Worm (Caenorhabditis elegans) whole organism, young adult: ENCODE data around the gene gmap-1.

ENCODE experiments used
- B0336.3 ChIP-seq: fragments of 200-800 bp; sonication (Bioruptor generic); IDR thresholded peaks from 2 replicates; pipeline ENCODE4 v1.3.6; 2022; ENCODE audit warnings: missing genetic modification characterization, missing compliant biosample characterization
- C06A6.2 ChIP-seq: fragments of 200-800 bp; sonication (Bioruptor generic); conservative IDR thresholded peaks from 2 replicates; pipeline ENCODE4 v1.3.6; 2022; ENCODE audit warnings: missing genetic modification characterization, missing compliant biosample characterization
- F23B12.7 ChIP-seq: sonication (generic microtip); optimal IDR thresholded peaks from 2 replicates; lab custom pipeline; 2017; ENCODE audit warnings: missing genetic modification characterization, mild to moderate bottlenecking, missing compliant biosample characterization, antibody characterized with exemption, moderate library complexity; ENCODE audit not compliant: insufficient read depth
- F37B4.10 ChIP-seq: fragments of 200-800 bp; sonication (Bioruptor generic); IDR thresholded peaks from 2 replicates; pipeline ENCODE4 v1.3.6; 2022; ENCODE audit warnings: missing genetic modification characterization, missing compliant biosample characterization
- F39B2.1 ChIP-seq: fragments of 200-800 bp; sonication (Bioruptor generic); IDR thresholded peaks from 2 replicates; pipeline ENCODE4 v1.3.6; 2022; ENCODE audit warnings: missing genetic modification reagents, missing genetic modification characterization, missing compliant biosample characterization
- F57A8.1 ChIP-seq: fragments of 200-800 bp; sonication (Bioruptor generic); optimal IDR thresholded peaks from 2 replicates; lab custom pipeline; 2018; ENCODE audit warnings: mild to moderate bottlenecking, missing genetic modification characterization, moderate library complexity, missing compliant biosample characterization
- Y53F4B.3 ChIP-seq: fragments of 200-800 bp; sonication (Bioruptor generic); IDR thresholded peaks from 2 replicates; pipeline ENCODE4 v1.3.6; 2022; ENCODE audit warnings: missing genetic modification reagents, missing genetic modification characterization, missing compliant biosample characterization
- Y53G8AR.9 ChIP-seq: fragments of 200-800 bp; sonication (Bioruptor generic); conservative IDR thresholded peaks from 2 replicates; pipeline ENCODE4 v1.3.6; 2022; ENCODE audit warnings: missing genetic modification reagents, missing genetic modification characterization, missing compliant biosample characterization
- Y67H2A.10 ChIP-seq: fragments of 200-800 bp; sonication (Bioruptor generic); conservative IDR thresholded peaks from 2 replicates; pipeline ENCODE4 v1.3.6; 2022; ENCODE audit warnings: missing genetic modification reagents, missing genetic modification characterization, missing compliant biosample characterization
- Y79H2A.3 ChIP-seq: fragments of 200-800 bp; sonication (Bioruptor generic); conservative IDR thresholded peaks from 2 replicates; pipeline ENCODE4 v1.3.6; 2022; ENCODE audit warnings: missing genetic modification reagents, missing genetic modification characterization, missing compliant biosample characterization
- ZK185.1 ChIP-seq: sonication (generic microtip); optimal IDR thresholded peaks from 2 replicates; lab custom pipeline; 2016; ENCODE audit warnings: mild to moderate bottlenecking, missing genetic modification characterization, missing compliant biosample characterization; ENCODE audit not compliant: poor library complexity, severe bottlenecking
- ama-1 ChIP-seq, 3 experiments: fragments of 150-350 bp in 1 of 3; sonication (generic microtip) in 2 of 3; optimal IDR thresholded peaks; 2 replicates each; lab custom pipeline; 2014 to 2018; ENCODE audit warnings: missing biosample characterization in 2 of 3, missing genetic modification characterization in 2 of 3, missing genetic modification reagents in 2 of 3
- attf-3 ChIP-seq: fragments of 200-800 bp; sonication (Bioruptor generic); conservative IDR thresholded peaks from 2 replicates; pipeline ENCODE4 v1.3.6; 2022; ENCODE audit warnings: missing genetic modification reagents, missing genetic modification characterization, missing compliant biosample characterization
- attf-6 ChIP-seq: fragments of 200-800 bp; sonication (Bioruptor generic); IDR thresholded peaks from 2 replicates; pipeline ENCODE4 v1.3.6; 2022; ENCODE audit warnings: missing genetic modification reagents, missing genetic modification characterization, missing compliant biosample characterization
- bed-1 ChIP-seq: fragments of 200-800 bp; sonication (Bioruptor generic); IDR thresholded peaks from 2 replicates; pipeline ENCODE4 v1.3.6; 2022; ENCODE audit warnings: missing genetic modification reagents, missing genetic modification characterization, missing compliant biosample characterization
- ceh-79 ChIP-seq: sonication (generic microtip); optimal IDR thresholded peaks from 2 replicates; lab custom pipeline; 2017; ENCODE audit warnings: mild to moderate bottlenecking, missing genetic modification characterization, missing compliant biosample characterization
- ceh-91 ChIP-seq: fragments of 200-800 bp; sonication (Bioruptor generic); IDR thresholded peaks from 2 replicates; pipeline ENCODE4 v1.3.6; 2022; ENCODE audit warnings: missing genetic modification reagents, missing genetic modification characterization, missing compliant biosample characterization
- dox-1 ChIP-seq: fragments of 200-800 bp; sonication (Bioruptor generic); IDR thresholded peaks from 2 replicates; pipeline ENCODE4 v1.3.6; 2022; ENCODE audit warnings: missing genetic modification reagents, missing genetic modification characterization, missing compliant biosample characterization
- efl-1 ChIP-seq: fragments of 150-350 bp; optimal IDR thresholded peaks from 2 replicates; lab custom pipeline; 2014; ENCODE audit warnings: missing biosample characterization, missing genetic modification reagents, missing genetic modification characterization
- egl-18 ChIP-seq: fragments of 200-800 bp; sonication (Bioruptor generic); IDR thresholded peaks from 2 replicates; pipeline ENCODE4 v1.3.6; 2022; ENCODE audit warnings: missing genetic modification reagents, missing genetic modification characterization, missing compliant biosample characterization
- ets-4 ChIP-seq: fragments of 200-800 bp; sonication (Bioruptor generic); optimal IDR thresholded peaks from 2 replicates; lab custom pipeline; 2018; ENCODE audit warnings: mild to moderate bottlenecking, missing genetic modification characterization, missing compliant biosample characterization
- gei-17 ChIP-seq: fragments of 200-800 bp; sonication (Bioruptor generic); optimal IDR thresholded peaks from 2 replicates; lab custom pipeline; 2018; ENCODE audit warnings: mild to moderate bottlenecking, missing genetic modification characterization, missing compliant biosample characterization
- hmg-1.2 ChIP-seq: fragments of 200-800 bp; sonication (Bioruptor generic); IDR thresholded peaks from 2 replicates; pipeline ENCODE4 v1.3.6; 2022; ENCODE audit warnings: missing genetic modification reagents, missing genetic modification characterization, missing compliant biosample characterization
- lag-1 ChIP-seq: fragments of 200-800 bp; sonication (Bioruptor generic); IDR thresholded peaks from 2 replicates; pipeline ENCODE4 v1.3.6; 2022; ENCODE audit warnings: missing genetic modification reagents, missing genetic modification characterization, missing compliant biosample characterization
- let-526 ChIP-seq: fragments of 200-800 bp; sonication (Bioruptor generic); IDR thresholded peaks from 2 replicates; pipeline ENCODE4 v1.3.6; 2022; ENCODE audit warnings: missing genetic modification reagents, missing genetic modification characterization, missing compliant biosample characterization
- lin-35 ChIP-seq, 3 experiments: fragments of 150-350 bp in 2 of 3; sonication (generic microtip) in 1 of 3; optimal IDR thresholded peaks; 2 replicates each; lab custom pipeline; 2014 to 2018; ENCODE audit warnings: missing biosample characterization in 3 of 3, missing genetic modification characterization in 3 of 3, missing genetic modification reagents in 3 of 3
- lin-40 ChIP-seq: sonication (generic microtip); optimal IDR thresholded peaks from 2 replicates; lab custom pipeline; 2016; ENCODE audit warnings: missing genetic modification characterization, mild to moderate bottlenecking, missing compliant biosample characterization, missing genotype, missing genetic modification reagents
- madf-10 ChIP-seq: sonication (generic microtip); optimal IDR thresholded peaks from 2 replicates; lab custom pipeline; 2016; ENCODE audit warnings: mild to moderate bottlenecking, missing genetic modification characterization, missing compliant biosample characterization
- madf-3 ChIP-seq: fragments of 200-800 bp; sonication (Bioruptor generic); IDR thresholded peaks from 2 replicates; pipeline ENCODE4 v1.3.6; 2022; ENCODE audit warnings: missing genetic modification reagents, missing genetic modification characterization, missing compliant biosample characterization
- mes-4 ChIP-seq: sonication (generic microtip); optimal IDR thresholded peaks from 2 replicates; lab custom pipeline; 2016; ENCODE audit warnings: missing genotype, missing genetic modification characterization, missing compliant biosample characterization
- mxl-1 ChIP-seq: sonication (generic microtip); optimal IDR thresholded peaks from 2 replicates; lab custom pipeline; 2016; ENCODE audit warnings: missing genetic modification characterization, missing compliant biosample characterization
- nfya-2 ChIP-seq: fragments of 200-800 bp; sonication (Bioruptor generic); IDR thresholded peaks from 2 replicates; pipeline ENCODE4 v1.3.6; 2022; ENCODE audit warnings: missing genetic modification reagents, missing genetic modification characterization, missing compliant biosample characterization
- nhr-27 ChIP-seq: fragments of 200-800 bp; sonication (Bioruptor generic); optimal IDR thresholded peaks from 2 replicates; lab custom pipeline; 2018; ENCODE audit warnings: mild to moderate bottlenecking, missing genetic modification characterization, moderate library complexity, missing compliant biosample characterization
- pha-4 ChIP-seq: fragments of 150-350 bp; sonication (generic microtip); optimal IDR thresholded peaks from 2 replicates; lab custom pipeline; 2014; ENCODE audit warnings: missing biosample characterization, missing genetic modification reagents, missing genetic modification characterization
- rcor-1 ChIP-seq: fragments of 200-800 bp; sonication (Bioruptor generic); IDR thresholded peaks from 2 replicates; pipeline ENCODE4 v1.3.6; 2022; ENCODE audit warnings: missing genetic modification reagents, missing genetic modification characterization, missing compliant biosample characterization
- rec-8 ChIP-seq, 2 experiments: sonication (generic microtip); optimal IDR thresholded peaks; 2 replicates each; lab custom pipeline; 2016; ENCODE audit warnings: mild to moderate bottlenecking in 2 of 2, missing genetic modification characterization in 2 of 2, missing genetic modification reagents in 2 of 2, missing genotype in 2 of 2, missing biosample characterization in 1 of 2, missing compliant biosample characterization in 1 of 2, moderate library complexity in 1 of 2
- sea-2 ChIP-seq: fragments of 200-800 bp; sonication (Bioruptor generic); IDR thresholded peaks from 2 replicates; pipeline ENCODE4 v1.3.6; 2022; ENCODE audit warnings: missing genetic modification characterization, missing compliant biosample characterization
- snpc-3.4 ChIP-seq: sonication (generic microtip); optimal IDR thresholded peaks from 2 replicates; lab custom pipeline; 2017; ENCODE audit warnings: missing genetic modification characterization, mild to moderate bottlenecking, missing compliant biosample characterization, antibody characterized with exemption, moderate library complexity, missing genotype, missing genetic modification reagents
- snpc-4 ChIP-seq, 5 experiments: fragments of 150-350 bp in 1 of 5; sonication (generic microtip) in 4 of 5; optimal IDR thresholded peaks; 2 replicates each; lab custom pipeline; 2014 to 2018; ENCODE audit warnings: missing genetic modification characterization in 5 of 5, missing biosample characterization in 3 of 5, antibody characterized with exemption in 2 of 5, mild to moderate bottlenecking in 2 of 5, missing compliant biosample characterization in 2 of 5, missing genotype in 2 of 5, moderate library complexity in 2 of 5, missing genetic modification reagents in 1 of 5
- somi-1 ChIP-seq: fragments of 200-800 bp; sonication (Bioruptor generic); optimal IDR thresholded peaks from 2 replicates; lab custom pipeline; 2018; ENCODE audit warnings: mild to moderate bottlenecking, missing genetic modification characterization, missing compliant biosample characterization
- sptf-2 ChIP-seq: fragments of 200-800 bp; sonication (Bioruptor generic); optimal IDR thresholded peaks from 2 replicates; lab custom pipeline; 2018; ENCODE audit warnings: mild to moderate bottlenecking, missing genetic modification characterization, missing compliant biosample characterization
- tbp1 ChIP-seq: fragments of 200-800 bp; sonication (Bioruptor generic); optimal IDR thresholded peaks from 2 replicates; lab custom pipeline; 2018; ENCODE audit warnings: mild to moderate bottlenecking, missing genetic modification characterization, missing compliant biosample characterization
- xnd-1 ChIP-seq: sonication (generic microtip); optimal IDR thresholded peaks from 2 replicates; lab custom pipeline; 2016; ENCODE audit warnings: missing genotype, missing genetic modification reagents, missing genetic modification characterization, missing compliant biosample characterization
- ztf-22 ChIP-seq: fragments of 200-800 bp; sonication (Bioruptor generic); optimal IDR thresholded peaks from 2 replicates; lab custom pipeline; 2018; ENCODE audit warnings: mild to moderate bottlenecking, missing genetic modification characterization, moderate library complexity, missing compliant biosample characterization
- ztf-25 ChIP-seq: fragments of 200-800 bp; sonication (Bioruptor generic); IDR thresholded peaks from 2 replicates; pipeline ENCODE4 v1.3.6; 2022; ENCODE audit warnings: missing genetic modification reagents, missing genetic modification characterization, missing compliant biosample characterization

gmap-1 gene

DNA sequence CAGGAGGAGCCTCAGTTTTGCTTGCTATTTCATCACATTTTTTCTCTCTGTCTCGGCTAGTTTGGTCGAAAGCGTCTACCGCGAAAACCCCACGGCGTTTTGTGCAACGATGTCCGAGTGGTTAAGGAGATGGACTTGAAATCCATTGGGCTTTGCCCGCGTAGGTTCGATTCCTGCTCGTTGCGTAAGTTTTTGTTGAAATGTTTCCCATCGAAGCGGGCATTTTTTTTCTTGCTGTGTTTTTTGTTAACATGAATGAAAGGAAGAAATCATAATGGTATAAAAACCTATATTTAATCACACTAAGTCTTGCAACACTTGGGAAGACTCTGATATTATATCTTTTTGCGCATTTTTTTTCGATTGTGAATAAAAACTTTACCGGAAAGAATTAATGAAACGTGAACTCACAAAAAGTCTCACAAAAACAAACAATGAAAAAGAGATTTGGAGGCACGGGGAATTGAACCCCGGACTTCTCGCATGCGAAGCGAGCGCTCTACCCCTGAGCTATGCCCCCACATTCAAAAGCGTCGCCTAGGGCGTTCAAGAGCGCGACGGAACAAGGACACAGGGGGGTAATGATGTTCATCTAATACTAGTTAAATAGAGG, 44.8 kb downstream of the gmap-1 start:
- TF ChIP-seq hmg-1.2 (GFP tag; lab: Robert Waterston, UW) = peak; percentile 76
- peak; percentile 72 for TF ChIP-seq rcor-1 (GFP tag; lab: Robert Waterston, UW)
- TF ChIP-seq dox-1 (GFP tag; lab: Robert Waterston, UW) = peak; percentile 65
- TF ChIP-seq mes-4 = no peak
- peak; percentile 47 for TF ChIP-seq somi-1 (GFP tag; lab: Kevin White, UChicago)
- TF ChIP-seq lin-35 (GFP tag; optimal IDR thresholded peaks at IDR 0.05; lab: Kevin White, UChicago) = peak in 1 of 3 experiments; percentile 71
- TF ChIP-seq mxl-1 (tag; lab: Kevin White, UChicago) = peak; percentile 80
- peak; percentile 29 for TF ChIP-seq madf-10 (tag; lab: Kevin White, UChicago)
- peak; percentile 69; the same call in 1 of the 2 replicates for TF ChIP-seq egl-18
- TF ChIP-seq rec-8 (tag; optimal IDR thresholded peaks at IDR 0.05; lab: Kevin White, UChicago) = peak; percentile 27 to 76
- no peak for TF ChIP-seq pha-4 (tag; lab: Kevin White, UChicago)
- 0 out of 2 replicates have a peak, but pooled peaks have one; percentile 57 for TF ChIP-seq F37B4.10 (GFP tag; lab: Robert Waterston, UW)
- 0 out of 2 replicates have a peak, but pooled peaks have one; percentile 59 for TF ChIP-seq madf-3 (GFP tag; lab: Robert Waterston, UW)
- TF ChIP-seq nfya-2 (GFP tag; lab: Robert Waterston, UW) = no peak
- no peak for TF ChIP-seq B0336.3 (GFP tag; lab: Robert Waterston, UW)
- peak; percentile 55; the same call in 1 of the 2 replicates for TF ChIP-seq Y67H2A.10 (GFP tag; lab: Robert Waterston, UW)
- peak; percentile 52 for TF ChIP-seq snpc-4 (GFP tag; optimal IDR thresholded peaks at IDR 0.05; lab: Kevin White, UChicago)
- TF ChIP-seq snpc-4 (tag; optimal IDR thresholded peaks at IDR 0.05; lab: Kevin White, UChicago) = peak in 3 of 4 experiments; percentile 5 to 67 (median 58)
- no peak for TF ChIP-seq Y53F4B.3 (GFP tag; lab: Robert Waterston, UW)
- peak; percentile 21; the same call in 1 of the 2 replicates for TF ChIP-seq Y53G8AR.9 (GFP tag; lab: Robert Waterston, UW)
- peak; percentile 62 for TF ChIP-seq snpc-3.4 (tag; lab: Kevin White, UChicago)
- TF ChIP-seq C06A6.2 (GFP tag; lab: Robert Waterston, UW) = peak; percentile 40; the same call in 1 of the 2 replicates
- no peak for TF ChIP-seq xnd-1 (tag; lab: Kevin White, UChicago)
- TF ChIP-seq let-526 (GFP tag; lab: Robert Waterston, UW) = peak; percentile 58; the same call in 1 of the 2 replicates
- no peak for TF ChIP-seq ama-1 (optimal IDR thresholded peaks at IDR 0.05; lab: Kevin White, UChicago)
- peak; percentile 41 to 65 for TF ChIP-seq ama-1 (GFP tag; optimal IDR thresholded peaks at IDR 0.05; lab: Kevin White, UChicago)
- no peak for TF ChIP-seq nhr-27 (tag; lab: Kevin White, UChicago)
- TF ChIP-seq sptf-2 = no peak
- TF ChIP-seq lag-1 (GFP tag; lab: Robert Waterston, UW) = 0 out of 2 replicates have a peak, but pooled peaks have one; percentile 46
- TF ChIP-seq F57A8.1 (GFP tag; lab: Kevin White, UChicago) = no peak
- no peak for TF ChIP-seq attf-3 (GFP tag; lab: Robert Waterston, UW)
- 0 out of 2 replicates have a peak, but pooled peaks have one; percentile 39 for TF ChIP-seq attf-6 (GFP tag; lab: Robert Waterston, UW)
- TF ChIP-seq gei-17 (GFP tag; lab: Kevin White, UChicago) = peak; percentile 61
- TF ChIP-seq F39B2.1 (GFP tag; lab: Robert Waterston, UW) = peak; percentile 56; the same call in 1 of the 2 replicates
- no peak for TF ChIP-seq ztf-22 (GFP tag; lab: Kevin White, UChicago)
- TF ChIP-seq lin-40 (tag; lab: Kevin White, UChicago) = peak; percentile 82
- TF ChIP-seq sea-2 (GFP tag; lab: Robert Waterston, UW) = no peak
- no peak for TF ChIP-seq efl-1 (GFP tag; lab: Kevin White, UChicago)
- TF ChIP-seq bed-1 (GFP tag; lab: Robert Waterston, UW) = no peak
- no peak for TF ChIP-seq ceh-91
- TF ChIP-seq tbp1 (GFP tag; lab: Kevin White, UChicago) = peak; percentile 96
- TF ChIP-seq Y79H2A.3 = no peak
- TF ChIP-seq ets-4 = no peak
- peak; percentile 85 for TF ChIP-seq ZK185.1 (tag; lab: Kevin White, UChicago)
- no peak for TF ChIP-seq ztf-25 (GFP tag; lab: Robert Waterston, UW)
- TF ChIP-seq F23B12.7 (tag; lab: Kevin White, UChicago) = peak; percentile 55
- TF ChIP-seq ceh-79 (tag; lab: Kevin White, UChicago) = peak; percentile 58
